Fruit fly (Drosophila melanogaster): ENCODE measurements around the gene CG15282.

DNA sequence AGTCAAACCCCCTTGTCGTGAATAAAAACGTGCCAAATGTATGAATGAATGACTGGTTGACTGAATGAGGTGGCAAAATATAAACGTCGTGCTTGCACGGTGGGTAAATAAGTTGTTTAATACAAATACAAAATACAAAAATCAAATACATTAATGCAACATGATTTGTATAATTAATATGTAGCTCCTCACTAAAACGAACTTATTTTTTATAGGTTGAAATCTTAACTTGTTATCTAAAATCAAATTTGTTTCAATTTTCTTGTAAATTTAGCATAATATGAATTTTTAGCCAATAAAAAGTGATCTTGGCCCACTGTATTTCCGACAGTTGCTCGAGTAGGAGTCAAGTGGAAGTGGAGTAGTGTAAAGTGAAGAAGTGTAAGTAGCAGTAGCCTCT lies 14.3 kb upstream of the CG15282 start:
- no peak for TF ChIP-seq CG8478 (optimal IDR thresholded peaks at IDR 0.05)
- TF ChIP-seq psq (optimal IDR thresholded peaks at IDR 0.05) = no peak

Data from whole organism.